Fruit fly (Drosophila melanogaster) whole organism, prepupa: Measurements from ENCODE around the gene CG18563.
A peak's percentile ranks its signal among the peaks of the same experiment; 100 is the strongest.

Source experiments
- CG11294 ChIP-seq: fragments of 200-800 bp; sonication (Bioruptor generic); IDR thresholded peaks from 2 replicates; pipeline ENCODE4 v1.3.6; 2022; ENCODE audit warnings: missing biosample characterization, missing genetic modification characterization
- CG1621 ChIP-seq: fragments of 200-800 bp; sonication (Bioruptor generic); optimal IDR thresholded peaks from 3 replicates; lab custom pipeline; 2018; ENCODE audit warnings: missing biosample characterization, mild to moderate bottlenecking, missing genetic modification characterization
- CG16779 ChIP-seq: fragments of 200-800 bp; sonication (Bioruptor generic); optimal IDR thresholded peaks from 3 replicates; lab custom pipeline; 2017; ENCODE audit warnings: missing biosample characterization, mild to moderate bottlenecking, missing genetic modification characterization
- CG34406 ChIP-seq: fragments of 200-800 bp; sonication (Bioruptor generic); optimal IDR thresholded peaks from 3 replicates; lab custom pipeline; 2016; ENCODE audit warnings: missing biosample characterization, missing genetic modification characterization
- Eip75B ChIP-seq: fragments of 200-800 bp; sonication (Bioruptor generic); optimal IDR thresholded peaks from 3 replicates; lab custom pipeline; 2016; ENCODE audit warnings: missing biosample characterization, missing genetic modification characterization
- Met ChIP-seq: fragments of 200-800 bp; sonication (Bioruptor generic); optimal IDR thresholded peaks from 3 replicates; lab custom pipeline; 2016; ENCODE audit warnings: missing biosample characterization, missing genetic modification characterization
- cyc ChIP-seq: fragments of 200-800 bp; sonication (Bioruptor generic); optimal IDR thresholded peaks from 3 replicates; lab custom pipeline; 2016; ENCODE audit warnings: missing biosample characterization, missing genetic modification characterization
- topi ChIP-seq: fragments of 200-800 bp; sonication (Bioruptor generic); optimal IDR thresholded peaks from 3 replicates; lab custom pipeline; 2016; ENCODE audit warnings: missing biosample characterization, missing genetic modification characterization

Gene CG18563

dm6 chr2L:17410358-17410757 lies 47.5 kb downstream of the CG18563 start, which contains the start of the genes Polr2J and CG15141 (continued):
- no peak for TF ChIP-seq CG16779 (tag; lab: Kevin White, UChicago)
- TF ChIP-seq CG1621 (tag; lab: Kevin White, UChicago), result no peak
- TF ChIP-seq Met (GFP tag; lab: Kevin White, UChicago), result peak; percentile 72
- peak; percentile 77 for TF ChIP-seq Eip75B (GFP tag; lab: Kevin White, UChicago)
- TF ChIP-seq CG11294 (GFP tag; lab: Robert Waterston, UW), result peak; percentile 17; the same call in 1 of the 2 replicates
- TF ChIP-seq topi, result peak; percentile 72
- TF ChIP-seq cyc, result peak; percentile 75
- TF ChIP-seq CG34406 (GFP tag; lab: Kevin White, UChicago), result peak; percentile 78
